Fruit fly (Drosophila melanogaster): ENCODE results near the gene prg.
A peak's percentile ranks its signal among the peaks of the same experiment; 100 is the strongest.

dm6 chr2L:8414887-8415883 lies 49.1 kb upstream of the prg start, which contains the start of the genes CG13398 and Akap200:
- no peak for TF ChIP-seq Gug (GFP tag; IDR thresholded peaks at IDR 0.05)
- peak; percentile 41 for TF ChIP-seq CG6854 (GFP tag; optimal IDR thresholded peaks at IDR 0.05)
- TF ChIP-seq Ets21C (GFP tag; optimal IDR thresholded peaks at IDR 0.05) = peak; percentile 12
- TF ChIP-seq Hr39 (GFP tag; optimal IDR thresholded peaks at IDR 0.05) = no peak
- TF ChIP-seq Ets96B (tag; optimal IDR thresholded peaks at IDR 0.05) = peak; percentile 25
- no peak for TF ChIP-seq Blimp-1 (GFP tag; optimal IDR thresholded peaks at IDR 0.05)
- peak; percentile 34 for TF ChIP-seq CG8632 (GFP tag; optimal IDR thresholded peaks at IDR 0.05)
- TF ChIP-seq net (GFP tag; optimal IDR thresholded peaks at IDR 0.05) = peak; percentile 46
- TF ChIP-seq dac (GFP tag; optimal IDR thresholded peaks at IDR 0.05) = no peak
- TF ChIP-seq CG4318 (GFP tag; optimal IDR thresholded peaks at IDR 0.05) = no peak
- TF ChIP-seq CG6792 (GFP tag; optimal IDR thresholded peaks at IDR 0.05) = peak; percentile 7
- peak; percentile 27 for TF ChIP-seq cyc (GFP tag; optimal IDR thresholded peaks at IDR 0.05)
- peak; percentile 48 for TF ChIP-seq CG3032 (tag; optimal IDR thresholded peaks at IDR 0.05)
